Worm (Caenorhabditis elegans) whole organism, L3 larva: Measurements from ENCODE around the gene fbxb-26.

Source experiments
- R02D3.7 ChIP-seq: fragments of 150-350 bp; optimal IDR thresholded peaks from 2 replicates; lab custom pipeline; 2014; ENCODE audit warnings: missing biosample characterization, missing genetic modification characterization
- ZK546.5 ChIP-seq: sonication (generic microtip); optimal IDR thresholded peaks from 2 replicates; lab custom pipeline; 2017; ENCODE audit warnings: missing biosample characterization, missing genetic modification characterization
- aly-2 ChIP-seq: fragments of 150-350 bp; optimal IDR thresholded peaks from 2 replicates; lab custom pipeline; 2014; ENCODE audit warnings: missing biosample characterization, missing genetic modification characterization
- ama-1 ChIP-seq: fragments of 150-350 bp; optimal IDR thresholded peaks from 2 replicates; lab custom pipeline; 2018
- ceh-16 ChIP-seq: sonication (generic microtip); optimal IDR thresholded peaks from 2 replicates; lab custom pipeline; 2017; ENCODE audit warnings: missing biosample characterization, missing genetic modification characterization
- ceh-28 ChIP-seq: fragments of 150-350 bp; optimal IDR thresholded peaks from 2 replicates; lab custom pipeline; 2014; ENCODE audit warnings: missing biosample characterization, missing genetic modification reagents, missing genetic modification characterization
- daf-12 ChIP-seq: fragments of 150-350 bp; optimal IDR thresholded peaks from 2 replicates; lab custom pipeline; 2014; ENCODE audit warnings: missing biosample characterization, missing genetic modification reagents, missing genetic modification characterization
- egl-5 ChIP-seq: fragments of 150-350 bp; optimal IDR thresholded peaks from 2 replicates; lab custom pipeline; 2017; ENCODE audit warnings: missing biosample characterization, missing genetic modification reagents, missing genetic modification characterization, inconsistent platforms
- elt-1 ChIP-seq: fragments of 150-350 bp; optimal IDR thresholded peaks from 2 replicates; lab custom pipeline; 2014; ENCODE audit warnings: missing biosample characterization, missing genetic modification characterization
- elt-2 ChIP-seq: sonication (generic microtip); optimal IDR thresholded peaks from 2 replicates; lab custom pipeline; 2016; ENCODE audit warnings: missing genetic modification reagents, mild to moderate bottlenecking, missing genetic modification characterization, missing compliant biosample characterization
- elt-3 ChIP-seq, 3 experiments: fragments of 150-350 bp in 1 of 3; sonication (generic microtip) in 2 of 3; optimal IDR thresholded peaks; 2 replicates in 2 of 3; 4 replicates in 1 of 3; lab custom pipeline; 2014 to 2017; ENCODE audit warnings: missing biosample characterization in 3 of 3, missing genetic modification characterization in 3 of 3
- eor-1 ChIP-seq, 2 experiments: fragments of 150-350 bp; optimal IDR thresholded peaks; 2 replicates each; lab custom pipeline; 2014 to 2018; ENCODE audit warnings: missing biosample characterization in 2 of 2, missing genetic modification characterization in 2 of 2
- fkh-2 ChIP-seq: fragments of 150-350 bp; optimal IDR thresholded peaks from 2 replicates; lab custom pipeline; 2014; ENCODE audit warnings: missing biosample characterization, missing genetic modification reagents, missing genetic modification characterization
- fos-1 ChIP-seq: fragments of 150-350 bp; optimal IDR thresholded peaks from 2 replicates; lab custom pipeline; 2014; ENCODE audit warnings: missing biosample characterization, missing genetic modification characterization
- hmg-11 ChIP-seq: sonication (generic microtip); optimal IDR thresholded peaks from 2 replicates; lab custom pipeline; 2016; ENCODE audit warnings: missing genetic modification characterization, missing compliant biosample characterization
- jun-1 ChIP-seq: fragments of 150-350 bp; optimal IDR thresholded peaks from 2 replicates; lab custom pipeline; 2014; ENCODE audit warnings: missing biosample characterization, missing genetic modification reagents, missing genetic modification characterization
- lin-39 ChIP-seq: fragments of 150-350 bp; optimal IDR thresholded peaks from 2 replicates; lab custom pipeline; 2018; ENCODE audit warnings: missing biosample characterization, missing genetic modification reagents, missing genetic modification characterization
- nfya-1 ChIP-seq: sonication (generic microtip); optimal IDR thresholded peaks from 2 replicates; lab custom pipeline; 2017; ENCODE audit warnings: missing genetic modification characterization, mild to moderate bottlenecking, missing compliant biosample characterization, antibody characterized with exemption, moderate library complexity; ENCODE audit not compliant: insufficient read depth
- nhr-11 ChIP-seq: fragments of 150-350 bp; optimal IDR thresholded peaks from 2 replicates; lab custom pipeline; 2014; ENCODE audit warnings: missing biosample characterization, missing genetic modification characterization
- nhr-12 ChIP-seq: fragments of 150-350 bp; optimal IDR thresholded peaks from 2 replicates; lab custom pipeline; 2014; ENCODE audit warnings: missing biosample characterization, missing genetic modification characterization
- nhr-23 ChIP-seq: fragments of 150-350 bp; optimal IDR thresholded peaks from 2 replicates; lab custom pipeline; 2014; ENCODE audit warnings: missing biosample characterization, missing genetic modification reagents, missing genetic modification characterization
- nhr-237 ChIP-seq: fragments of 150-350 bp; optimal IDR thresholded peaks from 2 replicates; lab custom pipeline; 2014; ENCODE audit warnings: missing biosample characterization, missing genetic modification characterization
- nhr-43 ChIP-seq: sonication (generic microtip); optimal IDR thresholded peaks from 2 replicates; lab custom pipeline; 2016; ENCODE audit warnings: mild to moderate bottlenecking, missing genetic modification characterization, missing compliant biosample characterization; ENCODE audit not compliant: poor library complexity, severe bottlenecking
- nhr-67 ChIP-seq: fragments of 150-350 bp; optimal IDR thresholded peaks from 2 replicates; lab custom pipeline; 2014; ENCODE audit warnings: missing biosample characterization, missing genetic modification characterization
- nhr-76 ChIP-seq: fragments of 150-350 bp; sonication (generic microtip); optimal IDR thresholded peaks from 5 replicates; lab custom pipeline; 2014; ENCODE audit warnings: missing biosample characterization, missing genetic modification characterization
- nhr-77 ChIP-seq: fragments of 150-350 bp; optimal IDR thresholded peaks from 2 replicates; lab custom pipeline; 2014; ENCODE audit warnings: missing biosample characterization, missing genetic modification characterization
- pha-4 ChIP-seq: fragments of 150-350 bp; optimal IDR thresholded peaks from 2 replicates; lab custom pipeline; 2014; ENCODE audit warnings: missing biosample characterization, missing genetic modification reagents, missing genetic modification characterization
- pqm-1 ChIP-seq: fragments of 150-350 bp; optimal IDR thresholded peaks from 2 replicates; lab custom pipeline; 2017; ENCODE audit warnings: missing biosample characterization, missing genetic modification characterization, inconsistent platforms
- skn-1 ChIP-seq: fragments of 150-350 bp; optimal IDR thresholded peaks from 2 replicates; lab custom pipeline; 2014; ENCODE audit warnings: missing biosample characterization, missing genetic modification characterization
- snpc-4 ChIP-seq: fragments of 150-350 bp; optimal IDR thresholded peaks from 2 replicates; lab custom pipeline; 2014; ENCODE audit warnings: missing biosample characterization, missing genetic modification characterization
- tbx-2 ChIP-seq: sonication (generic microtip); optimal IDR thresholded peaks from 2 replicates; lab custom pipeline; 2016; ENCODE audit warnings: mild to moderate bottlenecking, missing genetic modification characterization, missing compliant biosample characterization
- unc-39 ChIP-seq: sonication (generic microtip); optimal IDR thresholded peaks from 4 replicates; lab custom pipeline; 2017; ENCODE audit warnings: missing biosample characterization, missing genetic modification characterization
- unc-62 ChIP-seq: fragments of 150-350 bp; sonication (generic microtip); optimal IDR thresholded peaks from 4 replicates; lab custom pipeline; 2014; ENCODE audit warnings: missing biosample characterization, missing genetic modification reagents, missing genetic modification characterization
- zag-1 ChIP-seq: fragments of 150-350 bp; optimal IDR thresholded peaks from 2 replicates; lab custom pipeline; 2014; ENCODE audit warnings: missing biosample characterization, missing genetic modification characterization
- ztf-11 ChIP-seq: fragments of 150-350 bp; optimal IDR thresholded peaks from 2 replicates; lab custom pipeline; 2014; ENCODE audit warnings: missing biosample characterization, missing genetic modification characterization
- ztf-4 ChIP-seq: fragments of 150-350 bp; optimal IDR thresholded peaks from 2 replicates; lab custom pipeline; 2014; ENCODE audit warnings: missing biosample characterization, missing genetic modification characterization

The fbxb-26 gene

DNA sequence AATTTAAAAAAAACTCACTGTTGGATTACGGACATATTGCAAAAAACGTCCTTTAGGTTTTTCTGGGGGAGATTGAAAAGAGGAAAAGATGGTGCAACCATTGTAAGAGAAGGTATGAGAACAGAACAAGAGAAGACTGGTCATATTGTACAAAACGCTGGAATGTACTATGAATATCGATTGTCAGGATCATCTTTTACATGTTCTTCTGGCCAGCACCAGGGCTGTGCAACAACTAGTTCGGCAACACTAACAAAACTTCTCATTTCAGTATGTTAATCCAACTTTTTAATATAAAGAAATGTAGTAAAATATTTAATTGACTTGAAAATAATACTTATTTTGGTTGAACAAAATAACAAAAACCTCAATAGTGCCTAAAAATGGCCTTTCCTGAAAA is 21.0 kb downstream of the fbxb-26 start, which contains the start of gene fbxb-47:
TSS of gene fbxb-47 (minus strand) at position 101 of the 400 bp plus-strand sequence.
- TF ChIP-seq ceh-16 (tag; lab: Kevin White, UChicago) (no peak), R02D3.7 (tag; lab: Kevin White, UChicago) (no peak), egl-5 (tag; lab: Kevin White, UChicago) (no peak), fos-1 (no peak), nhr-237 (tag; lab: Kevin White, UChicago) (no peak), nhr-77 (no peak)

DNA sequence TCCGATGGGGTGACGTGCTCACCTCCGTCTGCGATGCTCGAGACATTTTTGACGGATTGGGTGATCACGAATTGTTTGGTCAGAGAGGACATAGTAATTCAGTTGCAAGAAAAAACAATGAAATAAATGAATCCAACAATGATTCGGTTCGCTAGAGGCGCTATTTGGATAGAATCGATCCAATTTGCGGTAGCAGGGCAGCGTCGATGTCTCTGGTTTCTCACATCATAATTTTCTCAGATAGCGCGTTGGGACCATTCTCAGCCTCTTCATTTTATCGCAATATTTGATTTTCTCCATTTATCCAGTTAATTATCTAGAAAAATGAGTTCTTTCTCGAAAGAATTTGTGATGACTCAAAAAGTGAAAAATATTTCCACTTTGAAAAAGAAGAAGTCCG is 24.1 kb downstream of the fbxb-26 start, which contains the start of gene sdz-18:
TSS of gene sdz-18 (minus strand) at position 101 of the 400 bp plus-strand sequence.
- TF ChIP-seq elt-3 (tag; optimal IDR thresholded peaks at IDR 0.05; lab: Kevin White, UChicago) (no peak), nhr-23 (tag; lab: Kevin White, UChicago) (no peak), eor-1 (tag; optimal IDR thresholded peaks at IDR 0.05; lab: Kevin White, UChicago) (no peak), unc-39 (no peak), snpc-4 (no peak), zag-1 (no peak), skn-1 (no peak), nhr-77 (no peak), nfya-1 (tag; lab: Kevin White, UChicago) (no peak), nhr-11 (tag; lab: Kevin White, UChicago) (no peak), pqm-1 (no peak), nhr-12 (tag; lab: Kevin White, UChicago) (no peak), pha-4 (tag; lab: Kevin White, UChicago) (no peak), elt-2 (no peak), egl-5 (tag; lab: Kevin White, UChicago) (no peak), nhr-43 (tag; lab: Kevin White, UChicago) (no peak), R02D3.7 (tag; lab: Kevin White, UChicago) (no peak), unc-62 (GFP tag; lab: Kevin White, UChicago) (no peak), lin-39 (no peak)

DNA sequence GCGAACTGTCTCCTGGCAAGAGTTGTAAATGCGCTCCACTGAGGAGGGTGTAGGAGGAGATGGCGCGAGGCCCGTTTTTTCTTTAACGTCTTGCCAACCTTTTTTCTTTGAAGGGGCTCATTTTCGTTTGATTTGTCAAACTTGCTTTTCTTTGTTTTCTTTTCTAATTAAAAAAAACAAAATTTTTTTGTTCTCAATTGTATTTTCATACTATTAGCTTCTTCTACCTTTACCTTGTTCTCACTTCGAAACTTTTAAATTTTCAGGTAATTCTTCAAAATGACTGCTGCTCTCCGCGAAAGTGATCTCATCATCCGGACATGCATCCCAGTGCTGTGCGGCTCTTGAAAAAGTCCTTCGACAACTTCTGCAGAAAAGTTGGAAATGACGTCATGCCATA is 27.6 kb downstream of the fbxb-26 start, which contains the start of gene fbxa-184:
TSS of gene fbxa-184 (plus strand) at position 301 of the 400 bp plus-strand sequence.
- no peak for TF ChIP-seq unc-39
- no peak for TF ChIP-seq nhr-77
- TF ChIP-seq daf-12 (tag; lab: Kevin White, UChicago): no peak
- TF ChIP-seq elt-2: no peak
- no peak for TF ChIP-seq fos-1
- no peak for TF ChIP-seq nhr-237 (tag; lab: Kevin White, UChicago)
- TF ChIP-seq ztf-11 (tag; lab: Kevin White, UChicago): no peak
- TF ChIP-seq ceh-16 (tag; lab: Kevin White, UChicago): no peak
- no peak for TF ChIP-seq fkh-2 (tag; lab: Kevin White, UChicago)
- no peak for TF ChIP-seq jun-1
- no peak for TF ChIP-seq ztf-4 (tag; lab: Kevin White, UChicago)
- TF ChIP-seq nhr-12 (tag; lab: Kevin White, UChicago): no peak
- TF ChIP-seq nhr-67: no peak
- no peak for TF ChIP-seq ama-1 (lab: Kevin White, UChicago)
- no peak for TF ChIP-seq ceh-28
- no peak for TF ChIP-seq ZK546.5 (tag; lab: Kevin White, UChicago)
- TF ChIP-seq, all 47 proteins: peak for 0

DNA sequence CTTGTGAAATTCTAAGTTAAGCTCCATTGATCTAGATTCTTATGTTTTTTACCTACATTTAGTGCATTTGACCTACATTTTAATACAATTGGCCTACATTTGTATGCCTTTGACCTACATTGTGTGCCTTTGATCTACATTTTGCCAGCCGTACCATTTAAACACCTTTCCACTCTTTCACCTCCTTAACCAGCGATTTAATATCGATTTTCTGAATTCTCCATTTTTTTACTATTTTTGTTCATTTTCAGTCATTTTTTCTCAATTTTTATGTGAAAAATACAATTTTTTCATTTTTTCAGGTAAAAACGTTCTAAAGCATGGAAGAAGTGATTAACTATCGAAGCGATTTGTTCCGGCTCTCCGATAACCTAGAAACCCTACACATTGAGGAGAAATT is 30.6 kb downstream of the fbxb-26 start, which contains the start of gene btb-7:
TSS of gene btb-7 (plus strand) at position 301 of the 400 bp plus-strand sequence.
- TF ChIP-seq jun-1: no peak
- no peak for TF ChIP-seq nhr-76 (tag; lab: Kevin White, UChicago)
- no peak for TF ChIP-seq ZK546.5 (tag; lab: Kevin White, UChicago)
- no peak for TF ChIP-seq skn-1
- no peak for TF ChIP-seq nhr-12 (tag; lab: Kevin White, UChicago)
- TF ChIP-seq elt-1 (tag; lab: Kevin White, UChicago): no peak
- TF ChIP-seq nhr-77: no peak
- no peak for TF ChIP-seq fkh-2 (tag; lab: Kevin White, UChicago)
- no peak for TF ChIP-seq ceh-28
- no peak for TF ChIP-seq tbx-2 (tag; lab: Kevin White, UChicago)
- TF ChIP-seq aly-2: no peak
- no peak for TF ChIP-seq snpc-4
- TF ChIP-seq unc-39: no peak
- TF ChIP-seq hmg-11: no peak
- TF ChIP-seq elt-2: no peak
- no peak for TF ChIP-seq nhr-11 (tag; lab: Kevin White, UChicago)
- no peak for TF ChIP-seq ztf-4 (tag; lab: Kevin White, UChicago)
